Worm (Caenorhabditis elegans): ENCODE data around the gene F17C8.9.

The F17C8.9 gene

DNA sequence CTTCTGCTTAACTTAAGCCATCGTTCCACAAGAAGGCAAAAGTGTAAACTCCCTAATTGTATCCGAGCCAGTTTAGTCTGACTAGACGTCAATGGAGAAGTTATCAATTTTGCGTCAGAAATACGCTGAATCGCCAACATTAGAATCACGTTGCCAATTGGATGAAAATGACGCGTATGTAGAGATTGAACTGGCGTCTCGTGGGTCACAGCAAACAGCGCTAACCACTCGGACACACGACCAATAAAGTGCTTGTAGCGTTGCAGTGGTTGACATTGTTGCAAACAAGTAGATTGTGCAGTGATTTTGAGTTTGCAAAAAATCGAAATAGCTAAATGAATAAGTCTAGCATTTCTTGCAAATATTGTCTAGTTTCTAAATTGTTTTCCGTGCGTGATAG is 44.6 kb upstream of the F17C8.9 start (continued):
- TF ChIP-seq aptf-2 (GFP tag; conservative IDR thresholded peaks at IDR 0.05), result no peak
- peak; percentile 81 for TF ChIP-seq attf-5 (GFP tag; optimal IDR thresholded peaks at IDR 0.05)
- TF ChIP-seq cebp-1 (GFP tag; IDR thresholded peaks at IDR 0.05), result peak; percentile 50; the same call in 1 of the 2 replicates
- no peak for TF ChIP-seq cebp-1 (tag; optimal IDR thresholded peaks at IDR 0.05)
- TF ChIP-seq let-607 (tag; optimal IDR thresholded peaks at IDR 0.05), result peak; percentile 33 to 64
- TF ChIP-seq nhr-179 (tag; optimal IDR thresholded peaks at IDR 0.05), result no peak
- TF ChIP-seq Y53G8AR.9 (GFP tag; conservative IDR thresholded peaks at IDR 0.05), result peak; percentile 77
- peak; percentile 94 for TF ChIP-seq athp-1 (tag; optimal IDR thresholded peaks at IDR 0.05)
- peak; percentile 95 for TF ChIP-seq die-1 (tag; optimal IDR thresholded peaks at IDR 0.05)
- TF ChIP-seq hmg-20 (GFP tag; IDR thresholded peaks at IDR 0.05), result 0 out of 2 replicates have a peak, but pooled peaks have one; percentile 59
- TF ChIP-seq rcor-1 (GFP tag; IDR thresholded peaks at IDR 0.05), result peak; percentile 23; the same call in 1 of the 2 replicates
- peak; percentile 70 for TF ChIP-seq nhr-80 (tag; optimal IDR thresholded peaks at IDR 0.05)
- 0 out of 2 replicates have a peak, but pooled peaks have one; percentile 26 for TF ChIP-seq attf-3 (GFP tag; conservative IDR thresholded peaks at IDR 0.05)
- TF ChIP-seq sea-2 (GFP tag; IDR thresholded peaks at IDR 0.05), result no peak
- TF ChIP-seq aptf-3 (GFP tag; IDR thresholded peaks at IDR 0.05), result peak; percentile 90
- TF ChIP-seq F49E8.2 (tag; optimal IDR thresholded peaks at IDR 0.05; ENCODE audit: insufficient read depth), result peak; percentile 90
- no peak for TF ChIP-seq fkh-3 (tag; optimal IDR thresholded peaks at IDR 0.05)
- TF ChIP-seq nhr-90 (tag; optimal IDR thresholded peaks at IDR 0.05), result peak; percentile 98
- TF ChIP-seq tbp1 (GFP tag; optimal IDR thresholded peaks at IDR 0.05), result peak; percentile 98
- peak; percentile 69 for TF ChIP-seq snpc-1.1 (tag; optimal IDR thresholded peaks at IDR 0.05; ENCODE audit: insufficient read depth)
- TF ChIP-seq lsy-27 (tag; optimal IDR thresholded peaks at IDR 0.05; ENCODE audit: borderline replicate concordance, insufficient read depth), result peak; percentile 70
- peak in 1 of 3 experiments; percentile 75 for TF ChIP-seq lin-35 (GFP tag; optimal IDR thresholded peaks at IDR 0.05)
- TF ChIP-seq mcd-1 (GFP tag; IDR thresholded peaks at IDR 0.05), result no peak
- TF ChIP-seq F37B4.10 (GFP tag; IDR thresholded peaks at IDR 0.05), result 0 out of 2 replicates have a peak, but pooled peaks have one; percentile 71
- peak; percentile 66 for TF ChIP-seq pbrm-1 (GFP tag; IDR thresholded peaks at IDR 0.05)
- no peak for TF ChIP-seq dpff-1 (tag; optimal IDR thresholded peaks at IDR 0.05)
- TF ChIP-seq ztf-26 (tag; optimal IDR thresholded peaks at IDR 0.05), result peak; percentile 4
- TF ChIP-seq pha-4 (tag; optimal IDR thresholded peaks at IDR 0.05), result peak; percentile 47
- TF ChIP-seq D2030.7 (GFP tag; IDR thresholded peaks at IDR 0.05), result peak; percentile 86
- TF ChIP-seq ztf-22 (GFP tag; optimal IDR thresholded peaks at IDR 0.05), result peak; percentile 53
- peak; percentile 62 for TF ChIP-seq F10E7.11 (tag; optimal IDR thresholded peaks at IDR 0.05)
- no peak for TF ChIP-seq bed-2 (GFP tag; IDR thresholded peaks at IDR 0.05)
- peak; percentile 76; the same call in 1 of the 2 replicates for TF ChIP-seq ceh-40 (GFP tag; IDR thresholded peaks at IDR 0.05)
- TF ChIP-seq F52B5.7 (tag; optimal IDR thresholded peaks at IDR 0.05), result peak; percentile 91
- peak; percentile 71 for TF ChIP-seq hmg-1.2 (GFP tag; IDR thresholded peaks at IDR 0.05)
- 0 out of 2 replicates have a peak, but pooled peaks have one; percentile 63 for TF ChIP-seq Y95B8A.8 (GFP tag; IDR thresholded peaks at IDR 0.05)
- TF ChIP-seq ceh-58 (GFP tag; IDR thresholded peaks at IDR 0.05), result 0 out of 2 replicates have a peak, but pooled peaks have one; percentile 58
- peak; percentile 57 for TF ChIP-seq F33H1.4 (GFP tag; IDR thresholded peaks at IDR 0.05)
- TF ChIP-seq F39B2.1 (GFP tag; IDR thresholded peaks at IDR 0.05), result 0 out of 2 replicates have a peak, but pooled peaks have one; percentile 7
- TF ChIP-seq gei-17 (GFP tag; optimal IDR thresholded peaks at IDR 0.05), result peak; percentile 29
- peak; percentile 64 for TF ChIP-seq ceh-79 (tag; optimal IDR thresholded peaks at IDR 0.05)
- TF ChIP-seq madf-6 (GFP tag; IDR thresholded peaks at IDR 0.05), result peak; percentile 74; the same call in 1 of the 2 replicates
- TF ChIP-seq efl-1 (GFP tag; optimal IDR thresholded peaks at IDR 0.05), result peak; percentile 40
- peak; percentile 79 for TF ChIP-seq egl-44 (GFP tag; IDR thresholded peaks at IDR 0.05)
- peak; percentile 94 for TF ChIP-seq B0261.1 (tag; optimal IDR thresholded peaks at IDR 0.05)
- 0 out of 2 replicates have a peak, but pooled peaks have one; percentile 44 for TF ChIP-seq Y79H2A.3 (GFP tag; conservative IDR thresholded peaks at IDR 0.05)
- peak; percentile 81 for TF ChIP-seq ekl-4 (GFP tag; IDR thresholded peaks at IDR 0.05)
- TF ChIP-seq F55B11.4 (tag; optimal IDR thresholded peaks at IDR 0.05; ENCODE audit: borderline replicate concordance, insufficient read depth), result no peak

Measured in whole organism, young adult.